Worm (Caenorhabditis elegans): Measurements from ENCODE around the gene lin-23.

lin-23 gene

ce11 chrII:6360822-6361221, 10.3 kb upstream of the lin-23 start, which contains the start of gene K10B2.4 (continued):
- TF ChIP-seq zfh-2 (GFP tag; conservative IDR thresholded peaks at IDR 0.05) (no peak), lsy-27 (tag; optimal IDR thresholded peaks at IDR 0.05; ENCODE audit: borderline replicate concordance, insufficient read depth) (no peak), F10E7.11 (tag; optimal IDR thresholded peaks at IDR 0.05) (no peak), F22D6.2 (tag; optimal IDR thresholded peaks at IDR 0.05) (no peak), tlf-1 (GFP tag; optimal IDR thresholded peaks at IDR 0.05) (peak; percentile 43), fkh-3 (tag; optimal IDR thresholded peaks at IDR 0.05) (no peak), ztf-18 (tag; optimal IDR thresholded peaks at IDR 0.05) (peak; percentile 92), C17E4.6 (GFP tag; IDR thresholded peaks at IDR 0.05) (no peak), ccch-3 (GFP tag; optimal IDR thresholded peaks at IDR 0.05) (no peak), ekl-4 (GFP tag; IDR thresholded peaks at IDR 0.05) (peak; percentile 73), zim-3 (tag; optimal IDR thresholded peaks at IDR 0.05) (no peak), pha-4 (tag; optimal IDR thresholded peaks at IDR 0.05) (no peak), ztf-28 (GFP tag; IDR thresholded peaks at IDR 0.05) (no peak), mcd-1 (GFP tag; IDR thresholded peaks at IDR 0.05) (peak; percentile 59; the same call in 1 of the 2 replicates), cebp-1 (GFP tag; IDR thresholded peaks at IDR 0.05) (no peak), cebp-1 (tag; optimal IDR thresholded peaks at IDR 0.05) (peak; percentile 47), sptf-2 (GFP tag; optimal IDR thresholded peaks at IDR 0.05) (no peak), Y95B8A.8 (GFP tag; IDR thresholded peaks at IDR 0.05) (no peak), hrde-1 (tag; optimal IDR thresholded peaks at IDR 0.05; ENCODE audit: borderline replicate concordance) (peak; percentile 53), cebp-2 (GFP tag; IDR thresholded peaks at IDR 0.05) (no peak), lin-54 (GFP tag; optimal IDR thresholded peaks at IDR 0.05) (peak; percentile 62), mel-28 (tag; optimal IDR thresholded peaks at IDR 0.05; ENCODE audit: borderline replicate concordance) (no peak), B0336.3 (GFP tag; IDR thresholded peaks at IDR 0.05) (peak; percentile 36; the same call in 1 of the 2 replicates), ceh-27 (GFP tag; optimal IDR thresholded peaks at IDR 0.05) (peak; percentile 32), Y53F4B.3 (GFP tag; IDR thresholded peaks at IDR 0.05) (no peak), akir-1 (GFP tag; optimal IDR thresholded peaks at IDR 0.05) (peak; percentile 12), K12H6.12 (tag; optimal IDR thresholded peaks at IDR 0.05) (no peak), attf-6 (GFP tag; IDR thresholded peaks at IDR 0.05) (no peak), nhr-27 (tag; optimal IDR thresholded peaks at IDR 0.05) (no peak), hmg-20 (GFP tag; IDR thresholded peaks at IDR 0.05) (no peak), lsl-1 (GFP tag; optimal IDR thresholded peaks at IDR 0.05) (peak; percentile 7), lin-26 (GFP tag; IDR thresholded peaks at IDR 0.05) (no peak), ztf-26 (tag; optimal IDR thresholded peaks at IDR 0.05) (no peak), nfya-2 (GFP tag; IDR thresholded peaks at IDR 0.05) (no peak), snpc-4 (GFP tag; optimal IDR thresholded peaks at IDR 0.05) (peak; percentile 0), snpc-4 (tag; optimal IDR thresholded peaks at IDR 0.05) (peak; percentile 22 to 42 (median 36)), rec-8 (tag; optimal IDR thresholded peaks at IDR 0.05) (no peak), ceh-91 (GFP tag; IDR thresholded peaks at IDR 0.05) (no peak), F37B4.10 (GFP tag; IDR thresholded peaks at IDR 0.05) (no peak), die-1 (tag; optimal IDR thresholded peaks at IDR 0.05) (no peak), let-526 (GFP tag; IDR thresholded peaks at IDR 0.05) (peak; percentile 22; the same call in 1 of the 2 replicates), xnd-1 (tag; optimal IDR thresholded peaks at IDR 0.05) (no peak), ceh-40 (GFP tag; IDR thresholded peaks at IDR 0.05) (no peak), snpc-1.1 (tag; optimal IDR thresholded peaks at IDR 0.05; ENCODE audit: insufficient read depth) (no peak), him-1 (tag; optimal IDR thresholded peaks at IDR 0.05) (no peak), unc-130 (GFP tag; optimal IDR thresholded peaks at IDR 0.05) (no peak), repo-1 (tag; optimal IDR thresholded peaks at IDR 0.05) (no peak), ztf-22 (GFP tag; optimal IDR thresholded peaks at IDR 0.05) (no peak), Y67H2A.10 (GFP tag; conservative IDR thresholded peaks at IDR 0.05) (0 out of 2 replicates have a peak, but pooled peaks have one; percentile 21)

Measured in whole organism, young adult.